Worm (Caenorhabditis elegans) whole organism, late embryonic: ENCODE measurements around the gene lido-12.

Experiments
- ceh-2 ChIP-seq: sonication (generic microtip); optimal IDR thresholded peaks from 2 replicates; lab custom pipeline; 2016; ENCODE audit warnings: missing genotype, missing genetic modification characterization, missing compliant biosample characterization
- dmd-4 ChIP-seq: sonication (generic microtip); optimal IDR thresholded peaks from 2 replicates; lab custom pipeline; 2016; ENCODE audit warnings: borderline replicate concordance, missing genetic modification characterization, missing compliant biosample characterization
- odd-2 ChIP-seq: sonication (generic microtip); optimal IDR thresholded peaks from 2 replicates; lab custom pipeline; 2017; ENCODE audit warnings: antibody characterized with exemption, mild to moderate bottlenecking, missing genetic modification characterization, missing compliant biosample characterization
- pag-3 ChIP-seq: sonication (generic microtip); optimal IDR thresholded peaks from 2 replicates; lab custom pipeline; 2016; ENCODE audit warnings: missing compliant biosample characterization, missing genetic modification characterization, borderline replicate concordance
- pha-4 ChIP-seq: fragments of 150-350 bp; optimal IDR thresholded peaks from 2 replicates; lab custom pipeline; 2018; ENCODE audit warnings: missing biosample characterization, missing genetic modification reagents, missing genetic modification characterization
- pqm-1 ChIP-seq: sonication (generic microtip); optimal IDR thresholded peaks from 2 replicates; lab custom pipeline; 2016; ENCODE audit warnings: missing genetic modification characterization, missing compliant biosample characterization
- sdc-2 ChIP-seq: sonication (generic microtip); optimal IDR thresholded peaks from 2 replicates; lab custom pipeline; 2016; ENCODE audit warnings: missing genotype, missing genetic modification characterization, missing compliant biosample characterization
- sox-4 ChIP-seq: sonication (generic microtip); optimal IDR thresholded peaks from 2 replicates; lab custom pipeline; 2017; ENCODE audit warnings: mild to moderate bottlenecking, missing genetic modification characterization, inconsistent platforms, missing compliant biosample characterization

ce11 chrII:3034914-3035313, 29.3 kb downstream of the lido-12 start:
- TF ChIP-seq ceh-2 (tag; lab: Kevin White, UChicago) (no peak), sox-4 (tag; lab: Kevin White, UChicago) (no peak), odd-2 (no peak), pha-4 (tag; lab: Kevin White, UChicago) (no peak), dmd-4 (no peak), pag-3 (tag; lab: Kevin White, UChicago) (no peak), sdc-2 (tag; lab: Kevin White, UChicago) (no peak), pqm-1 (tag; lab: Kevin White, UChicago) (no peak)
